Worm (Caenorhabditis elegans) whole organism, L1 larva: ENCODE measurements around the gene gst-13.

Experiments used
- C04F5.9 ChIP-seq: sonication (generic microtip); optimal IDR thresholded peaks from 2 replicates; lab custom pipeline; 2016; ENCODE audit warnings: missing genetic modification characterization, missing compliant biosample characterization
- C34B4.2 ChIP-seq: sonication (generic microtip); optimal IDR thresholded peaks from 2 replicates; lab custom pipeline; 2017; ENCODE audit warnings: mild to moderate bottlenecking, missing genetic modification characterization, missing compliant biosample characterization
- Y116A8C.19 ChIP-seq: sonication (generic microtip); optimal IDR thresholded peaks from 2 replicates; lab custom pipeline; 2016; ENCODE audit warnings: missing compliant biosample characterization, missing genetic modification characterization, borderline replicate concordance
- alr-1 ChIP-seq: fragments of 200-800 bp; sonication (Bioruptor generic); optimal IDR thresholded peaks from 2 replicates; lab custom pipeline; 2018; ENCODE audit warnings: borderline replicate concordance, mild to moderate bottlenecking, missing genetic modification characterization, missing compliant biosample characterization
- ama-1 ChIP-seq: fragments of 150-350 bp; optimal IDR thresholded peaks from 2 replicates; lab custom pipeline; 2014
- blmp-1 ChIP-seq: fragments of 150-350 bp; optimal IDR thresholded peaks from 2 replicates; lab custom pipeline; 2014; ENCODE audit warnings: missing biosample characterization, missing genetic modification characterization
- ceh-8 ChIP-seq: fragments of 200-800 bp; sonication (Bioruptor generic); optimal IDR thresholded peaks from 2 replicates; lab custom pipeline; 2018; ENCODE audit warnings: mild to moderate bottlenecking, missing genetic modification characterization, moderate library complexity, missing compliant biosample characterization
- ceh-82 ChIP-seq, 3 experiments: fragments of 150-350 bp in 1 of 3; sonication (generic microtip) in 2 of 3; optimal IDR thresholded peaks; 2 replicates each; lab custom pipeline; 2014 to 2017; ENCODE audit warnings: missing biosample characterization in 3 of 3, missing genetic modification characterization in 3 of 3
- ceh-90 ChIP-seq: sonication (generic microtip); optimal IDR thresholded peaks from 2 replicates; lab custom pipeline; 2016; ENCODE audit warnings: missing genetic modification characterization, missing compliant biosample characterization
- ces-1 ChIP-seq: fragments of 150-350 bp; optimal IDR thresholded peaks from 2 replicates; lab custom pipeline; 2014; ENCODE audit warnings: missing biosample characterization, missing genetic modification reagents, missing genetic modification characterization
- dpl-1 ChIP-seq, 3 experiments: fragments of 150-350 bp in 2 of 3; sonication (generic microtip) in 1 of 3; optimal IDR thresholded peaks; 2 replicates each; lab custom pipeline; 2014 to 2017; ENCODE audit warnings: missing biosample characterization in 3 of 3, missing genetic modification characterization in 3 of 3, missing genetic modification reagents in 3 of 3
- dsc-1 ChIP-seq: sonication (generic microtip); optimal IDR thresholded peaks from 2 replicates; lab custom pipeline; 2016; ENCODE audit warnings: mild to moderate bottlenecking, missing genetic modification characterization, missing compliant biosample characterization
- efl-1 ChIP-seq, 4 experiments: fragments of 150-350 bp; optimal IDR thresholded peaks in 3 of 4; peaks in 1 of 4; 1 replicate in 1 of 4; 2 replicates in 3 of 4; lab custom pipeline; 2014; ENCODE audit warnings: missing biosample characterization in 2 of 4, missing genetic modification characterization in 2 of 4, missing genetic modification reagents in 2 of 4
- efl-3 ChIP-seq: fragments of 200-800 bp; sonication (Bioruptor generic); optimal IDR thresholded peaks from 2 replicates; lab custom pipeline; 2018; ENCODE audit warnings: mild to moderate bottlenecking, missing genetic modification characterization, missing compliant biosample characterization
- egl-27 ChIP-seq, 2 experiments: fragments of 150-350 bp in 1 of 2; sonication (generic microtip); optimal IDR thresholded peaks; 3 replicates each; lab custom pipeline; 2017 to 2018; ENCODE audit warnings: missing biosample characterization in 2 of 2, missing genetic modification characterization in 2 of 2, missing genetic modification reagents in 2 of 2
- elt-3 ChIP-seq, 6 experiments: fragments of 150-350 bp in 1 of 6; sonication (generic microtip); optimal IDR thresholded peaks; 2 replicates each; lab custom pipeline; 2017 to 2018; ENCODE audit warnings: missing biosample characterization in 6 of 6, missing genetic modification characterization in 6 of 6, inconsistent platforms in 1 of 6
- ets-5 ChIP-seq: fragments of 200-800 bp; sonication (Bioruptor generic); IDR thresholded peaks from 2 replicates; pipeline ENCODE4 v1.3.6; 2022; ENCODE audit warnings: missing genetic modification characterization, missing compliant biosample characterization
- fkh-10 ChIP-seq: sonication (generic microtip); optimal IDR thresholded peaks from 2 replicates; lab custom pipeline; 2017; ENCODE audit warnings: missing biosample characterization, missing genetic modification reagents, missing genetic modification characterization
- fkh-8 ChIP-seq: sonication (generic microtip); optimal IDR thresholded peaks from 2 replicates; lab custom pipeline; 2016; ENCODE audit warnings: mild to moderate bottlenecking, missing genetic modification characterization, missing compliant biosample characterization
- hlh-17 ChIP-seq: fragments of 200-800 bp; sonication (Bioruptor generic); optimal IDR thresholded peaks from 2 replicates; lab custom pipeline; 2018; ENCODE audit warnings: missing genetic modification characterization, mild to moderate bottlenecking, missing compliant biosample characterization, moderate library complexity, borderline replicate concordance
- isw-1 ChIP-seq: fragments of 200-800 bp; sonication (Bioruptor generic); IDR thresholded peaks from 2 replicates; pipeline ENCODE4 v1.3.6; 2022; ENCODE audit warnings: missing genetic modification characterization, missing compliant biosample characterization
- jun-1 ChIP-seq: fragments of 150-350 bp; optimal IDR thresholded peaks from 2 replicates; lab custom pipeline; 2014; ENCODE audit warnings: missing biosample characterization, missing genetic modification reagents, missing genetic modification characterization
- lin-14 ChIP-seq: fragments of 200-800 bp; sonication (Bioruptor generic); optimal IDR thresholded peaks from 2 replicates; lab custom pipeline; 2018; ENCODE audit warnings: mild to moderate bottlenecking, missing genetic modification characterization, moderate library complexity, missing compliant biosample characterization
- lin-35 ChIP-seq, 2 experiments: fragments of 150-350 bp; optimal IDR thresholded peaks; 2 replicates each; lab custom pipeline; 2014; ENCODE audit warnings: missing biosample characterization in 2 of 2, missing genetic modification characterization in 2 of 2, missing genetic modification reagents in 2 of 2
- lsy-2 ChIP-seq, 2 experiments: fragments of 150-350 bp; optimal IDR thresholded peaks; 2 replicates each; lab custom pipeline; 2014; ENCODE audit warnings: missing biosample characterization in 2 of 2, missing genetic modification characterization in 2 of 2
- mep-1 ChIP-seq: fragments of 150-350 bp; optimal IDR thresholded peaks from 2 replicates; lab custom pipeline; 2014; ENCODE audit warnings: missing biosample characterization, missing genetic modification characterization
- nhr-12 ChIP-seq: sonication (generic microtip); optimal IDR thresholded peaks from 2 replicates; lab custom pipeline; 2017; ENCODE audit warnings: missing biosample characterization, missing genetic modification characterization
- nhr-20 ChIP-seq: sonication (generic microtip); optimal IDR thresholded peaks from 2 replicates; lab custom pipeline; 2016; ENCODE audit warnings: mild to moderate bottlenecking, missing genetic modification characterization, missing compliant biosample characterization
- nhr-237 ChIP-seq: fragments of 150-350 bp; optimal IDR thresholded peaks from 2 replicates; lab custom pipeline; 2014; ENCODE audit warnings: missing biosample characterization, missing genetic modification characterization
- nhr-47 ChIP-seq: sonication (generic microtip); optimal IDR thresholded peaks from 2 replicates; lab custom pipeline; 2016; ENCODE audit warnings: mild to moderate bottlenecking, missing genetic modification characterization, moderate library complexity, missing compliant biosample characterization
- nhr-71 ChIP-seq: sonication (generic microtip); optimal IDR thresholded peaks from 2 replicates; lab custom pipeline; 2016; ENCODE audit warnings: mild to moderate bottlenecking, missing genetic modification characterization, moderate library complexity, missing compliant biosample characterization
- nhr-76 ChIP-seq: sonication (generic microtip); optimal IDR thresholded peaks from 2 replicates; lab custom pipeline; 2017; ENCODE audit warnings: missing biosample characterization, missing genetic modification characterization
- nhr-85 ChIP-seq: sonication (generic microtip); peaks from one replicate; lab custom pipeline; 2016; ENCODE audit warnings: missing genetic modification characterization, inconsistent platforms, missing compliant biosample characterization
- nhr-90 ChIP-seq: sonication (generic microtip); optimal IDR thresholded peaks from 2 replicates; lab custom pipeline; 2016; ENCODE audit warnings: mild to moderate bottlenecking, missing genetic modification characterization, missing compliant biosample characterization; ENCODE audit not compliant: poor library complexity
- pag-3 ChIP-seq: sonication (generic microtip); optimal IDR thresholded peaks from 2 replicates; lab custom pipeline; 2017; ENCODE audit warnings: missing genetic modification characterization, mild to moderate bottlenecking, missing compliant biosample characterization, antibody characterized with exemption, borderline replicate concordance; ENCODE audit not compliant: insufficient read depth
- pqm-1 ChIP-seq: sonication (generic microtip); optimal IDR thresholded peaks from 3 replicates; lab custom pipeline; 2017; ENCODE audit warnings: missing biosample characterization, missing genetic modification characterization
- rnt-1 ChIP-seq: sonication (generic microtip); optimal IDR thresholded peaks from 2 replicates; lab custom pipeline; 2016; ENCODE audit warnings: mild to moderate bottlenecking, missing genetic modification characterization, moderate library complexity, missing compliant biosample characterization
- snpc-4 ChIP-seq: fragments of 150-350 bp; optimal IDR thresholded peaks from 2 replicates; lab custom pipeline; 2014; ENCODE audit warnings: missing biosample characterization, missing genetic modification characterization
- snu-23 ChIP-seq: sonication (generic microtip); optimal IDR thresholded peaks from 2 replicates; lab custom pipeline; 2016; ENCODE audit warnings: missing genetic modification characterization, missing compliant biosample characterization
- sox-4 ChIP-seq: sonication (generic microtip); optimal IDR thresholded peaks from 2 replicates; lab custom pipeline; 2016; ENCODE audit warnings: missing genetic modification characterization, missing compliant biosample characterization
- swsn-7 ChIP-seq: sonication (generic microtip); optimal IDR thresholded peaks from 2 replicates; lab custom pipeline; 2016; ENCODE audit warnings: missing genetic modification characterization, missing compliant biosample characterization
- tbx-2 ChIP-seq: sonication (generic microtip); optimal IDR thresholded peaks from 2 replicates; lab custom pipeline; 2016; ENCODE audit warnings: missing genetic modification characterization, missing compliant biosample characterization
- unc-86 ChIP-seq: sonication (generic microtip); optimal IDR thresholded peaks from 2 replicates; lab custom pipeline; 2016; ENCODE audit warnings: missing genetic modification characterization, missing compliant biosample characterization
- xbp-1 ChIP-seq: sonication (generic microtip); optimal IDR thresholded peaks from 2 replicates; lab custom pipeline; 2016; ENCODE audit warnings: missing genetic modification characterization, missing compliant biosample characterization

gst-13 gene

DNA sequence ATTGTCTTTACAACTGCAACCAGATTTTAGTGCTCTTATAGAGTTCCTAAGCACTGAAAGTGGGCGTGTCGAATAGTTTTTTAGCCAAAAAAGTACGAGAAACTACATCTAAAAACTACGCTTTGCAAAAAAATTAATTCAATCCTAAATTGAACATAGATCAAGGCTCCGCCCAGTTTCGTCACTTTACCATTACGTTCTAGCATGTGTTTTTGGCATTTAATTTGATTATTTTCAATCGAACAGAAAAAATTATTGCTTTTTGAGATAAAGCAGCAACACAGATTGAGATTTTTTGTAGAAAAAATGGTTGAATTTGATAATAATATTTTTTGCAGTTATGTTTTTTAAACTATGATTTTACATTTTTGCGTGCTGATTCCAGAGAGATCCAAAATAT, 22.9 kb downstream of the gst-13 start, which contains the start of gene nlp-82:
TSS of gene nlp-82 (minus strand) at position 101 of the 400 bp plus-strand sequence.
- TF ChIP-seq alr-1 (tag; lab: Kevin White, UChicago) (no peak), nhr-12 (tag; lab: Kevin White, UChicago) (no peak), ama-1 (lab: Kevin White, UChicago) (no peak), isw-1 (GFP tag; lab: Robert Waterston, UW) (no peak), ces-1 (GFP tag; lab: Kevin White, UChicago) (no peak), snpc-4 (tag; lab: Kevin White, UChicago) (no peak), unc-86 (tag; lab: Kevin White, UChicago) (no peak), efl-1 (optimal IDR thresholded peaks at IDR 0.05; lab: Kevin White, UChicago) (no peak), efl-1 (GFP tag; optimal IDR thresholded peaks at IDR 0.05 in 1 of 2; lab: Kevin White, UChicago) (no peak), nhr-47 (tag; lab: Kevin White, UChicago) (no peak), dsc-1 (no peak), ceh-90 (no peak), ceh-82 (tag; optimal IDR thresholded peaks at IDR 0.05; lab: Kevin White, UChicago) (no peak), tbx-2 (tag; lab: Kevin White, UChicago) (no peak), C34B4.2 (tag; lab: Kevin White, UChicago) (no peak), nhr-76 (tag; lab: Kevin White, UChicago) (no peak)

DNA sequence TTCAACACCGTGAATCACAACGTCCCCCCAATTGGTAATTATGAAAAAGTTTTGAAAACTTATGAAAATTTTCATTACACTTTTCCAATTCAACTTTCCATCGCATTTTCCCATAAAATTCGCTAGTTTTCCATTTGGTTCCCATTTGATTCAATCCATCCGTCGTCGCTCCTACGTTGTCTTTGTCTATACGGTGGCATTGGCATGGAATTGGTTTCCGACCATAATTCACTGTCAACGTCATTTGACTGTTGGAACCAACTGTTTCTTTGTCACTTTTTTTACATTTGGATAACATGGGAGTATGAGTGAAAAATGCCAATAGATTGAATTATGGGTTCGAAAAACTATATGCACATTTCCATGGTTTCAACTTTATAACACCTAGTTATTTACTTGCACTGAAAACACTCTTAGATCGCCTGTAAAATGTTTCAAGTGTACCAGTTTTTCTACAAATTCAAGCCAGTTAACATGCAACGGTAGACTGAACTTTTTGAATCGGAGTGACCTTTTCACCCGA, 26.8 kb downstream of the gst-13 start:
- TF ChIP-seq efl-3 (no peak), efl-1 (optimal IDR thresholded peaks at IDR 0.05; lab: Kevin White, UChicago) (no peak), efl-1 (GFP tag; optimal IDR thresholded peaks at IDR 0.05 in 1 of 2; lab: Kevin White, UChicago) (peak in 1 of 2 experiments; percentile 33), swsn-7 (tag; lab: Kevin White, UChicago) (no peak), nhr-12 (tag; lab: Kevin White, UChicago) (no peak), dsc-1 (peak; percentile 45), Y116A8C.19 (no peak), nhr-76 (tag; lab: Kevin White, UChicago) (no peak), alr-1 (tag; lab: Kevin White, UChicago) (no peak), blmp-1 (tag; lab: Kevin White, UChicago) (peak; percentile 41), egl-27 (tag; optimal IDR thresholded peaks at IDR 0.05; lab: Kevin White, UChicago) (no peak), jun-1 (tag; lab: Kevin White, UChicago) (no peak), pag-3 (tag; lab: Kevin White, UChicago) (no peak), ets-5 (GFP tag; lab: Robert Waterston, UW) (no peak), pqm-1 (tag; lab: Kevin White, UChicago) (no peak), C04F5.9 (tag; lab: Kevin White, UChicago) (no peak), dpl-1 (GFP tag; optimal IDR thresholded peaks at IDR 0.05; lab: Kevin White, UChicago) (no peak), fkh-10 (GFP tag; lab: Kevin White, UChicago) (no peak)

DNA sequence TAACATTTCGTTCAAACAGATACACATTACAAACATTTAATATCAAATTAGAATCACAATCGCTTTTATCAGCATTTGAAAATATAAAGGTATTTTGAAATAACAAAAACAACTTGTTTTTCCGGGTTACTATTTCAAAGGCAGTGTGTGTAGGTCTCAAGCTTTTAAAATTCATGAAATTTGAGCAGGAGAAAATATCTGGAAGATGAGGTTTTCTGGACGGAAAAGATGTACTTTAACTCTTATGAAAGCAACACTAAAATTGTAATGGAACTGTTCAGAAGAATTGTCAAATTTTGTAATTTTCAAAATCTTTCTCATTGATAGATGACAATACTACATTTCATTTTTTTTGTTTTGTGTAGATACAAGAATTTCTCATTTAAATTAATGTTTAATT, 27.3 kb downstream of the gst-13 start:
- TF ChIP-seq fkh-8 (no peak), nhr-237 (tag; lab: Kevin White, UChicago) (no peak), ceh-8 (GFP tag; lab: Kevin White, UChicago) (no peak), nhr-85 (tag; lab: Kevin White, UChicago) (peak; percentile 46), hlh-17 (GFP tag; lab: Kevin White, UChicago) (no peak)

DNA sequence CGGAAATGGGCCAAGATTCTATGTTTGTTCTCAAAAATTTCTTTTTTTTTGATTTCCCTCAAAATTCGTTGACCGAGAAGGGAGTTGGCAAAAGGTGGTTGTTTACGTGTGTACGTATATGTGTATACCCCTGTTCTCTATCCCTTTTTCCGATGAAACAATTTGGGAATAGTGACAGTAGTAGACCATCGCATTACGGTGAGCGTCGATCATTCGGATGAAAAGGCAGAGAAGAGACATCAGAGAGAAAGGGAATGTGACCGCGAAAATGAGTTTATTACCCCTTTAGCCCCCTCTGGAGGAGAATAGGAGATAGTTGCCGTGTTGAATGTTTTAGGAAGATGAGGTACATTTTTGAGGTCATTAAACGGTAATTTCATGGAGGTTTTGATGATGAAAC, 28.8 kb downstream of the gst-13 start:
- TF ChIP-seq rnt-1 (tag; lab: Kevin White, UChicago) (no peak), elt-3 (tag; optimal IDR thresholded peaks at IDR 0.05; lab: Kevin White, UChicago) (peak in 2 of 6 experiments; percentile 23 to 27), nhr-71 (tag; lab: Kevin White, UChicago) (peak; percentile 38), xbp-1 (tag; lab: Kevin White, UChicago) (no peak), mep-1 (peak; percentile 67), lsy-2 (tag; optimal IDR thresholded peaks at IDR 0.05; lab: Kevin White, UChicago) (peak in 1 of 2 experiments; percentile 40), nhr-20 (peak; percentile 46), nhr-90 (tag; lab: Kevin White, UChicago) (peak; percentile 29), nhr-85 (tag; lab: Kevin White, UChicago) (peak; percentile 90), lin-35 (GFP tag; optimal IDR thresholded peaks at IDR 0.05; lab: Kevin White, UChicago) (peak in 1 of 2 experiments; percentile 2), nhr-12 (tag; lab: Kevin White, UChicago) (no peak), jun-1 (tag; lab: Kevin White, UChicago) (no peak), snu-23 (GFP tag; lab: Kevin White, UChicago) (peak; percentile 63), blmp-1 (tag; lab: Kevin White, UChicago) (peak; percentile 99), tbx-2 (tag; lab: Kevin White, UChicago) (no peak), nhr-47 (tag; lab: Kevin White, UChicago) (peak; percentile 0), dpl-1 (GFP tag; optimal IDR thresholded peaks at IDR 0.05; lab: Kevin White, UChicago) (peak in 1 of 3 experiments; percentile 7), sox-4 (no peak), lin-14 (peak; percentile 86)
- TF ChIP-seq, all 84 proteins: peak for 13
